Worm (Caenorhabditis elegans) whole organism, L4 larva: ENCODE data around the gene Y55F3AM.9.
A peak's percentile ranks its signal among the peaks of the same experiment; 100 is the strongest.

Experiments used
- D1046.2 ChIP-seq: fragments of 200-800 bp; sonication (Bioruptor generic); IDR thresholded peaks from 2 replicates; pipeline ENCODE4 v1.3.6; 2022; ENCODE audit warnings: missing genetic modification characterization, missing compliant biosample characterization
- F10B5.3 ChIP-seq: sonication (generic microtip); optimal IDR thresholded peaks from 2 replicates; lab custom pipeline; 2016; ENCODE audit warnings: mild to moderate bottlenecking, missing genetic modification characterization, missing compliant biosample characterization
- F37D6.2 ChIP-seq: sonication (generic microtip); optimal IDR thresholded peaks from 2 replicates; lab custom pipeline; 2016; ENCODE audit warnings: mild to moderate bottlenecking, missing genetic modification characterization, missing compliant biosample characterization
- F44E2.7 ChIP-seq: fragments of 200-800 bp; sonication (Bioruptor generic); IDR thresholded peaks from 2 replicates; pipeline ENCODE4 v2.1.2; 2022; ENCODE audit warnings: missing genetic modification characterization, missing compliant biosample characterization
- F49E8.2 ChIP-seq: sonication (generic microtip); optimal IDR thresholded peaks from 2 replicates; lab custom pipeline; 2016; ENCODE audit warnings: missing compliant biosample characterization, mild to moderate bottlenecking, missing genetic modification characterization, borderline replicate concordance
- T20F7.1 ChIP-seq: fragments of 200-800 bp; sonication (Bioruptor generic); optimal IDR thresholded peaks from 2 replicates; lab custom pipeline; 2018; ENCODE audit warnings: mild to moderate bottlenecking, missing genetic modification characterization, missing compliant biosample characterization
- Y105C5A.15 ChIP-seq: fragments of 200-800 bp; sonication (Bioruptor generic); IDR thresholded peaks from 2 replicates; pipeline ENCODE4 v1.3.6; 2022; ENCODE audit warnings: missing genetic modification characterization, missing compliant biosample characterization
- Y48G9A.11 ChIP-seq: fragments of 200-800 bp; sonication (Bioruptor generic); IDR thresholded peaks from 2 replicates; pipeline ENCODE4 v1.3.6; 2022; ENCODE audit warnings: missing genetic modification reagents, missing genetic modification characterization, missing compliant biosample characterization
- Y5F2A.4 ChIP-seq: fragments of 200-800 bp; sonication (Bioruptor generic); optimal IDR thresholded peaks from 2 replicates; lab custom pipeline; 2018; ENCODE audit warnings: mild to moderate bottlenecking, missing genetic modification characterization, missing compliant biosample characterization
- Y75B8A.6 ChIP-seq: fragments of 200-800 bp; sonication (Bioruptor generic); IDR thresholded peaks from 2 replicates; pipeline ENCODE4 v1.3.6; 2022; ENCODE audit warnings: missing genetic modification reagents, missing genetic modification characterization, missing compliant biosample characterization
- aha-1 ChIP-seq: fragments of 150-350 bp; peaks from one replicate; lab custom pipeline; 2014; ENCODE audit warnings: missing biosample characterization, missing genetic modification characterization
- aly-2 ChIP-seq: sonication (generic microtip); optimal IDR thresholded peaks from 2 replicates; lab custom pipeline; 2018; ENCODE audit warnings: missing biosample characterization, missing genetic modification characterization
- arid-1 ChIP-seq: fragments of 200-800 bp; sonication (Bioruptor generic); conservative IDR thresholded peaks from 2 replicates; pipeline ENCODE4 v1.3.6; 2022; ENCODE audit warnings: missing genetic modification reagents, missing genetic modification characterization, missing compliant biosample characterization
- attf-4 ChIP-seq: sonication (generic microtip); optimal IDR thresholded peaks from 3 replicates; lab custom pipeline; 2017; ENCODE audit warnings: missing biosample characterization, missing genetic modification characterization
- ceh-28 ChIP-seq: fragments of 150-350 bp; optimal IDR thresholded peaks from 2 replicates; lab custom pipeline; 2014; ENCODE audit warnings: missing biosample characterization, missing genetic modification reagents, missing genetic modification characterization
- ceh-44 ChIP-seq: fragments of 200-800 bp; sonication (Bioruptor generic); IDR thresholded peaks from 2 replicates; pipeline ENCODE4 v1.3.6; 2022; ENCODE audit warnings: missing genetic modification reagents, missing genetic modification characterization, missing compliant biosample characterization
- dmd-6 ChIP-seq: fragments of 200-800 bp; sonication (Bioruptor generic); IDR thresholded peaks from 2 replicates; pipeline ENCODE4 v1.3.6; 2022; ENCODE audit warnings: missing genetic modification reagents, missing genetic modification characterization, missing compliant biosample characterization
- egl-43 ChIP-seq: fragments of 200-800 bp; sonication (Bioruptor generic); IDR thresholded peaks from 2 replicates; pipeline ENCODE4 v1.3.6; 2022; ENCODE audit warnings: missing genetic modification reagents, missing genetic modification characterization, missing compliant biosample characterization
- fkh-10 ChIP-seq: fragments of 150-350 bp; optimal IDR thresholded peaks from 2 replicates; lab custom pipeline; 2014; ENCODE audit warnings: missing biosample characterization, missing genetic modification reagents, missing genetic modification characterization
- fos-1 ChIP-seq: fragments of 150-350 bp; optimal IDR thresholded peaks from 2 replicates; lab custom pipeline; 2014; ENCODE audit warnings: missing biosample characterization, missing genetic modification characterization
- gei-8 ChIP-seq: fragments of 200-800 bp; sonication (Bioruptor generic); optimal IDR thresholded peaks from 2 replicates; lab custom pipeline; 2018; ENCODE audit warnings: mild to moderate bottlenecking, missing genetic modification characterization, missing compliant biosample characterization
- hmg-1.1 ChIP-seq: fragments of 200-800 bp; sonication (Bioruptor generic); IDR thresholded peaks from 2 replicates; pipeline ENCODE4 v1.3.6; 2022; ENCODE audit warnings: missing genetic modification reagents, missing genetic modification characterization, missing compliant biosample characterization
- lim-7 ChIP-seq: fragments of 200-800 bp; sonication (Bioruptor generic); IDR thresholded peaks from 2 replicates; pipeline ENCODE4 v1.3.6; 2022; ENCODE audit warnings: missing genetic modification characterization, missing compliant biosample characterization
- lin-1 ChIP-seq: fragments of 200-800 bp; sonication (Bioruptor generic); IDR thresholded peaks from 2 replicates; pipeline ENCODE4 v1.3.6; 2022; ENCODE audit warnings: missing genetic modification reagents, missing genetic modification characterization, missing compliant biosample characterization
- lin-38 ChIP-seq: fragments of 200-800 bp; sonication (Bioruptor generic); IDR thresholded peaks from 2 replicates; pipeline ENCODE4 v1.3.6; 2022; ENCODE audit warnings: missing genetic modification reagents, missing genetic modification characterization, missing compliant biosample characterization
- lir-3 ChIP-seq: sonication (generic microtip); optimal IDR thresholded peaks from 2 replicates; lab custom pipeline; 2016; ENCODE audit warnings: mild to moderate bottlenecking, missing genetic modification characterization, missing compliant biosample characterization
- mdl-1 ChIP-seq, 2 experiments: fragments of 150-350 bp in 1 of 2; sonication (generic microtip) in 1 of 2; optimal IDR thresholded peaks; 2 replicates each; lab custom pipeline; 2014 to 2017; ENCODE audit warnings: missing biosample characterization in 2 of 2, missing genetic modification characterization in 2 of 2
- nhr-11 ChIP-seq: fragments of 150-350 bp; optimal IDR thresholded peaks from 2 replicates; lab custom pipeline; 2014; ENCODE audit warnings: missing biosample characterization, missing genetic modification characterization
- nhr-111 ChIP-seq: fragments of 200-800 bp; sonication (Bioruptor generic); optimal IDR thresholded peaks from 2 replicates; lab custom pipeline; 2018; ENCODE audit warnings: mild to moderate bottlenecking, missing genetic modification characterization, missing compliant biosample characterization
- nhr-237 ChIP-seq: sonication (generic microtip); optimal IDR thresholded peaks from 2 replicates; lab custom pipeline; 2017; ENCODE audit warnings: missing biosample characterization, missing genetic modification characterization
- nhr-28 ChIP-seq: fragments of 150-350 bp; optimal IDR thresholded peaks from 2 replicates; lab custom pipeline; 2014; ENCODE audit warnings: missing biosample characterization, missing genetic modification characterization
- nhr-41 ChIP-seq: fragments of 200-800 bp; sonication (Bioruptor generic); IDR thresholded peaks from 2 replicates; pipeline ENCODE4 v1.3.6; 2022; ENCODE audit warnings: missing genetic modification reagents, missing genetic modification characterization, missing compliant biosample characterization
- pqm-1 ChIP-seq: sonication (generic microtip); optimal IDR thresholded peaks from 2 replicates; lab custom pipeline; 2017; ENCODE audit warnings: missing biosample characterization, missing genetic modification characterization
- set-16 ChIP-seq: fragments of 200-800 bp; sonication (Bioruptor generic); IDR thresholded peaks from 2 replicates; pipeline ENCODE4 v1.3.6; 2022; ENCODE audit warnings: missing genetic modification reagents, missing genetic modification characterization, missing compliant biosample characterization
- tra-1 ChIP-seq: fragments of 200-800 bp; sonication (Bioruptor generic); IDR thresholded peaks from 2 replicates; pipeline ENCODE4 v1.3.6; 2022; ENCODE audit warnings: missing genetic modification reagents, missing genetic modification characterization, missing compliant biosample characterization
- unc-130 ChIP-seq: sonication (generic microtip); optimal IDR thresholded peaks from 2 replicates; lab custom pipeline; 2016; ENCODE audit warnings: missing genetic modification reagents, missing genetic modification characterization, missing compliant biosample characterization
- unc-62 ChIP-seq, 3 experiments: fragments of 150-350 bp in 1 of 3; sonication (generic microtip); optimal IDR thresholded peaks in 2 of 3; peaks in 1 of 3; 1 replicate in 1 of 3; 2 replicates in 2 of 3; lab custom pipeline; 2014 to 2017; ENCODE audit warnings: missing biosample characterization in 3 of 3, missing genetic modification characterization in 3 of 3, missing genetic modification reagents in 3 of 3, missing genotype in 1 of 3
- zfp-3 ChIP-seq: fragments of 200-800 bp; sonication (Bioruptor generic); conservative IDR thresholded peaks from 2 replicates; pipeline ENCODE4 v1.3.6; 2022; ENCODE audit warnings: missing genetic modification reagents, missing genetic modification characterization, missing compliant biosample characterization
- ztf-11 ChIP-seq: fragments of 150-350 bp; optimal IDR thresholded peaks from 2 replicates; lab custom pipeline; 2014; ENCODE audit warnings: missing biosample characterization, missing genetic modification characterization

Y55F3AM.9 gene

ce11 chrIV:976372-976771 is 33.2 kb downstream of the Y55F3AM.9 start (continued):
- no peak for TF ChIP-seq tra-1 (GFP tag; lab: Robert Waterston, UW)
- no peak for TF ChIP-seq Y5F2A.4 (GFP tag; lab: Kevin White, UChicago)
- TF ChIP-seq dmd-6 (GFP tag; lab: Robert Waterston, UW), result no peak

DNA sequence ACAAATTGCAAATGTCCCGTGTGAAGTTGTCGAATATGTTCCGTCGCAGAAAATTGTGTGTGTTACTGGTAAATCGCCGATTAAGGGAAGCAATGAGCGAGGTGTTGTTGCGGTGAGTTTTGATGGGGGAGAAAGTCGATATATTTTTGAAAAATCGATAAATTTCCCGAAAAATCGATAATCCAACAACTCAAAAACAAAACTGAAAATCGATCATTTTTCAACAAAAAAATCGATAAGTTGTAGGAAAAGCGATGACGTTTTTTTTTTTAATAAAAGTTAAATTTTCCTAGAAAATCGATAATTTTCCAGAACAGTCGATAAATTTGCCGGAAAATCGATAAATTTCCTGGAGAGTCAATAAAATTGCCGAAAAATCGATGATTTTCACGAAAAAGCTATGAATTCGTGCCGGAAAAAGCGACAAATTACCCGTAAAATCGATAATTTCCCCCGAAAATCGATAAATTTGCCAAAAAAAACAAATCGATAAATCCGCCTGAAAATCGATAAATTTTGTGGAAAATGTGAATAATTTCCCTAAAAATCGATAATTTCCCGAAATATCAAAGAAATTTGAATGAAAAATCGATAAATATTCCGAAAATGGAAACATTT is 36.6 kb downstream of the Y55F3AM.9 start:
- TF ChIP-seq Y48G9A.11 (GFP tag; lab: Robert Waterston, UW), result no peak
- TF ChIP-seq pqm-1 (tag; lab: Kevin White, UChicago), result no peak
- no peak for TF ChIP-seq T20F7.1 (GFP tag; lab: Kevin White, UChicago)
- TF ChIP-seq ceh-28 (tag; lab: Kevin White, UChicago), result peak; percentile 90

- TF ChIP-seq D1046.2, result 0 out of 2 replicates have a peak, but pooled peaks have one; percentile 51
- TF ChIP-seq unc-130 (GFP tag; lab: Kevin White, UChicago), result no peak
- no peak for TF ChIP-seq lir-3 (tag; lab: Kevin White, UChicago)
- TF ChIP-seq set-16 (GFP tag; lab: Robert Waterston, UW), result 0 out of 2 replicates have a peak, but pooled peaks have one; percentile 19
- no peak for TF ChIP-seq arid-1 (GFP tag; lab: Robert Waterston, UW)
- TF ChIP-seq ceh-44, result no peak
- no peak for TF ChIP-seq gei-8 (GFP tag; lab: Kevin White, UChicago)
- no peak for TF ChIP-seq hmg-1.1 (GFP tag; lab: Robert Waterston, UW)
- TF ChIP-seq unc-62 (GFP tag; optimal IDR thresholded peaks at IDR 0.05 in 1 of 2; lab: Kevin White, UChicago), result no peak
- TF ChIP-seq unc-62 (tag; optimal IDR thresholded peaks at IDR 0.05; lab: Kevin White, UChicago), result no peak
- no peak for TF ChIP-seq nhr-41 (GFP tag; lab: Robert Waterston, UW)
- TF ChIP-seq zfp-3 (GFP tag; lab: Robert Waterston, UW), result no peak
- TF ChIP-seq Y75B8A.6 (GFP tag; lab: Robert Waterston, UW), result no peak
- TF ChIP-seq fos-1 (tag; lab: Kevin White, UChicago), result no peak
Observed at ce11 chrIV:972401-972800, 37.1 kb downstream of the Y55F3AM.9 start.

DNA sequence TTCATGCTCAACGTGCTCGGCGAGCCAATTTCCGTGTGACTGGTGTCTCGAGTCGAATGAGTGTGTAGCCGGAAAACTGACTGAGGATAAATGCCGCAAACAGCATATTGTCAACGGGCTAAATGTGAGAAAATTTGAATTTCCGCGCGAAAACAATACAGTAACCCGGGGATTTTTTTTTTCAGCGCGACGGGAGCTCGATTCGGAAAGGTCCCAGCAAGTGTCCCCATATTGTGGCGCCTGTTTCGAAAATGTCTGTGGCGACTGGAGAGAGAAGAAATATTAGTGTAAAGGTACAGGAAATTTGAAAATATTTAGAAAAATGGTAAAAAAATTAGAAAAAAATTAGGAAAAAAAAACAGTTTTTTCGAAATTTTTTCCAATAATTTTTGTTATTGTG is 38.4 kb downstream of the Y55F3AM.9 start:
- TF ChIP-seq attf-4, result no peak
- TF ChIP-seq F44E2.7 (GFP tag; lab: Robert Waterston, UW), result no peak
- TF ChIP-seq Y105C5A.15 (GFP tag; lab: Robert Waterston, UW), result no peak
- no peak for TF ChIP-seq fkh-10 (GFP tag; lab: Kevin White, UChicago)
- no peak for TF ChIP-seq unc-62 (GFP tag; optimal IDR thresholded peaks at IDR 0.05 in 1 of 2; lab: Kevin White, UChicago)
- TF ChIP-seq unc-62 (tag; optimal IDR thresholded peaks at IDR 0.05; lab: Kevin White, UChicago), result no peak
- TF ChIP-seq lin-38, result no peak
- peak; percentile 95 for TF ChIP-seq aha-1 (tag; lab: Kevin White, UChicago)
- TF ChIP-seq nhr-28 (tag; lab: Kevin White, UChicago), result no peak

ce11 chrIV:961862-962261 is 47.7 kb downstream of the Y55F3AM.9 start:
- TF ChIP-seq egl-43 (GFP tag; lab: Robert Waterston, UW), result no peak
- TF ChIP-seq F10B5.3 (tag; lab: Kevin White, UChicago), result no peak
- no peak for TF ChIP-seq lin-1 (GFP tag; lab: Robert Waterston, UW)
- no peak for TF ChIP-seq F37D6.2 (tag; lab: Kevin White, UChicago)
- no peak for TF ChIP-seq nhr-111 (GFP tag; lab: Kevin White, UChicago)
- TF ChIP-seq nhr-11 (tag; lab: Kevin White, UChicago), result no peak
- TF ChIP-seq arid-1 (GFP tag; lab: Robert Waterston, UW), result no peak
- TF ChIP-seq unc-130 (GFP tag; lab: Kevin White, UChicago), result no peak
- TF ChIP-seq hmg-1.1 (GFP tag; lab: Robert Waterston, UW), result no peak
- TF ChIP-seq mdl-1 (tag; optimal IDR thresholded peaks at IDR 0.05; lab: Kevin White, UChicago), result no peak
- no peak for TF ChIP-seq lim-7 (GFP tag; lab: Robert Waterston, UW)
- no peak for TF ChIP-seq aly-2 (tag; lab: Kevin White, UChicago)
- no peak for TF ChIP-seq fkh-10 (GFP tag; lab: Kevin White, UChicago)
- TF ChIP-seq nhr-237 (tag; lab: Kevin White, UChicago), result no peak
- TF ChIP-seq F49E8.2 (tag; lab: Kevin White, UChicago), result no peak
- no peak for TF ChIP-seq ztf-11 (tag; lab: Kevin White, UChicago)
- TF ChIP-seq, all 104 proteins: peak for 0
